Worm (Caenorhabditis elegans): ENCODE data around the gene F55C9.5.

DNA sequence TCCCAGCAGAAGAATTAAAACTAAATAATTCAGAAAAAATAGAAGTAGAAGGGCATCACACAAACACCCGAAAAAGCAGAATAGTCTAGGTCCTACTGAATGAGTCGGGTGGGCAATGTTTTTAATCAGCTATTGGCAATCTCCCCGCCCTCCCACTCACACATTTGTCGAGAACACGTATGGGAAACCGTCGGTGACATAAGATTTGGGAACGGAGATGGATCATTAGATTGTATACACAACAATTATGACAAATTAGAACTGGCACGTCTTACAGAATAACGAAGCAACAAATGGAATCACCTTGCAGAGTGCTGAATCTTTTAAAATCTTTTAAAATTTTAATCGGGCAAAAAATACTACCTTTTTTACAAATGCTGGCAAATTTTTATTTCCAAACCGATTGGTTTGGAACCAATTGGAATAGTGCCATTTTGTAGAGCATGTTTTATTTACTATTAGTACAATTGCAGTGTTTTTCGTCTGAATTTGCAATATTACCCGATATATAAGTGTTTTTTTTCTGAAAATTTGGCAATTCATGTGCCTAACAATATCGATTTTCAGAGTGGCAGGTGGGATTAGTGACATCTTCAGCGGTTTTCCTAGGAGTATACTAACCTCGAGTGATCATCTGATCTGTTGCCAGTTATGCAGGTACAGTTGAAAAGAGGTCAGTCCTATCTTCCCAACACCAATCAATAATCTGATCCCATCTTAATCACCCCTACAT, 4.7 kb downstream of the F55C9.5 start, which contains the start of the genes F55C9.3 and fbxb-57:
- TF ChIP-seq fos-1 (tag; optimal IDR thresholded peaks at IDR 0.05) (no peak), nhr-237 (tag; optimal IDR thresholded peaks at IDR 0.05) (no peak)

Data from whole organism, L2 larva.